Fruit fly (Drosophila melanogaster): ENCODE data around the gene Rbp1.

The Rbp1 gene

dm6 chr3R:10788186-10788585 is 4.0 kb downstream of the Rbp1 start, which contains the start of the genes Art1 and Mcm5:
Gene Art1 (minus strand): TSS chr3R:10788226.
Gene Mcm5 (plus strand): TSS chr3R:10788524.
- no peak for TF ChIP-seq CG11085 (GFP tag; IDR thresholded peaks at IDR 0.05)
- peak; percentile 44 for TF ChIP-seq dmrt11E (tag; optimal IDR thresholded peaks at IDR 0.05)
- TF ChIP-seq seq (GFP tag; IDR thresholded peaks at IDR 0.05) = no peak
- peak; percentile 33 for TF ChIP-seq Camta (GFP tag; optimal IDR thresholded peaks at IDR 0.05)
- peak; percentile 56 to 61 for TF ChIP-seq dpn (GFP tag; optimal IDR thresholded peaks at IDR 0.05)
- TF ChIP-seq CG17802 (tag; optimal IDR thresholded peaks at IDR 0.05) = peak; percentile 43
- TF ChIP-seq ab (GFP tag; optimal IDR thresholded peaks at IDR 0.05) = no peak
- TF ChIP-seq CG13424 (tag; optimal IDR thresholded peaks at IDR 0.05) = no peak
- peak in 1 of 3 experiments; percentile 42 for TF ChIP-seq lola (GFP tag; optimal IDR thresholded peaks at IDR 0.05)
- TF ChIP-seq CG10979 (tag; optimal IDR thresholded peaks at IDR 0.05) = peak; percentile 19
- TF ChIP-seq lov (optimal IDR thresholded peaks at IDR 0.05) = no peak
- TF ChIP-seq lov (GFP tag; IDR thresholded peaks at IDR 0.05) = no peak
- no peak for TF ChIP-seq tup (GFP tag; optimal IDR thresholded peaks at IDR 0.05)
- TF ChIP-seq CG12744 (GFP tag; optimal IDR thresholded peaks at IDR 0.05) = peak; percentile 30
- no peak for TF ChIP-seq CG4707 (GFP tag; optimal IDR thresholded peaks at IDR 0.05)
- no peak for TF ChIP-seq stc (GFP tag; IDR thresholded peaks at IDR 0.05)
- peak; percentile 24; the same call in 1 of the 2 replicates for TF ChIP-seq CG9215 (GFP tag; IDR thresholded peaks at IDR 0.05)
- TF ChIP-seq exex (tag; optimal IDR thresholded peaks at IDR 0.05) = no peak
- TF ChIP-seq ewg (GFP tag; optimal IDR thresholded peaks at IDR 0.05) = no peak
- no peak for TF ChIP-seq GATAe (GFP tag; conservative IDR thresholded peaks at IDR 0.05)
- TF ChIP-seq CG31388 (GFP tag; optimal IDR thresholded peaks at IDR 0.05) = no peak
- TF ChIP-seq Mes4 (GFP tag; optimal IDR thresholded peaks at IDR 0.05) = peak; percentile 17
- no peak for TF ChIP-seq C15 (GFP tag; IDR thresholded peaks at IDR 0.05)
- no peak for TF ChIP-seq CG4730 (GFP tag; IDR thresholded peaks at IDR 0.05)
- no peak for TF ChIP-seq CG10543 (GFP tag; optimal IDR thresholded peaks at IDR 0.05)
- TF ChIP-seq CG13624 (GFP tag; optimal IDR thresholded peaks at IDR 0.05) = peak; percentile 63
- TF ChIP-seq Max (GFP tag; optimal IDR thresholded peaks at IDR 0.05) = peak; percentile 83
- no peak for TF ChIP-seq nau (GFP tag; optimal IDR thresholded peaks at IDR 0.05)
- TF ChIP-seq tx (GFP tag; optimal IDR thresholded peaks at IDR 0.05) = peak; percentile 30
- TF ChIP-seq CG4360 (GFP tag; IDR thresholded peaks at IDR 0.05) = no peak
- peak; percentile 15 for TF ChIP-seq Side (GFP tag; optimal IDR thresholded peaks at IDR 0.05)
- TF ChIP-seq CG8388 (GFP tag; optimal IDR thresholded peaks at IDR 0.05) = no peak
- TF ChIP-seq CG11093 (GFP tag; IDR thresholded peaks at IDR 0.05) = no peak
- no peak for TF ChIP-seq aop (GFP tag; IDR thresholded peaks at IDR 0.05)
- no peak for TF ChIP-seq cas (GFP tag; IDR thresholded peaks at IDR 0.05)
- no peak for TF ChIP-seq btn (GFP tag; optimal IDR thresholded peaks at IDR 0.05)
- TF ChIP-seq psq (GFP tag; optimal IDR thresholded peaks at IDR 0.05) = no peak
- no peak for TF ChIP-seq CG3838 (GFP tag; optimal IDR thresholded peaks at IDR 0.05)
- peak; percentile 93 for TF ChIP-seq vnd (GFP tag; IDR thresholded peaks at IDR 0.05; ENCODE audit: partially characterized antibody)
- peak; percentile 52 for TF ChIP-seq shn (GFP tag; optimal IDR thresholded peaks at IDR 0.05)
- TF ChIP-seq pho (GFP tag; optimal IDR thresholded peaks at IDR 0.05) = peak; percentile 60
- TF ChIP-seq CG18619 (GFP tag; optimal IDR thresholded peaks at IDR 0.05) = no peak
- peak; percentile 26 for TF ChIP-seq Chrac-16 (GFP tag; optimal IDR thresholded peaks at IDR 0.05)
- TF ChIP-seq CG8765 (GFP tag; IDR thresholded peaks at IDR 0.05) = no peak
- no peak for TF ChIP-seq CG12299 (tag; optimal IDR thresholded peaks at IDR 0.05)
- TF ChIP-seq CG10565 (GFP tag; optimal IDR thresholded peaks at IDR 0.05) = no peak
- no peak for TF ChIP-seq HLHmδ (GFP tag; optimal IDR thresholded peaks at IDR 0.05)
- TF ChIP-seq CG8478 (optimal IDR thresholded peaks at IDR 0.05) = no peak
- no peak for TF ChIP-seq unpg (GFP tag; optimal IDR thresholded peaks at IDR 0.05)
- no peak for TF ChIP-seq dan (GFP tag; IDR thresholded peaks at IDR 0.05)
- TF ChIP-seq CG2875 (GFP tag; optimal IDR thresholded peaks at IDR 0.05) = no peak
- TF ChIP-seq ci (GFP tag; IDR thresholded peaks at IDR 0.05) = no peak
- TF ChIP-seq CG2199 (GFP tag; IDR thresholded peaks at IDR 0.05) = no peak
